Fruit fly (Drosophila melanogaster) whole organism, embryonic: ENCODE measurements around the gene CG11560.

Experiments used
- Asciz ChIP-seq: fragments of 200-800 bp; sonication (Bioruptor generic); optimal IDR thresholded peaks from 2 replicates; lab custom pipeline; 2017; ENCODE audit warnings: missing biosample characterization, mild to moderate bottlenecking, missing genetic modification characterization, missing genetic modification reagents
- Atf-2 ChIP-seq: fragments of 200-800 bp; sonication (Bioruptor generic); optimal IDR thresholded peaks from 2 replicates; lab custom pipeline; 2016; ENCODE audit warnings: missing biosample characterization, missing genetic modification characterization
- CG10565 ChIP-seq: fragments of 200-800 bp; sonication (Bioruptor generic); optimal IDR thresholded peaks from 3 replicates; lab custom pipeline; 2016; ENCODE audit warnings: missing biosample characterization, mild to moderate bottlenecking, missing genetic modification characterization
- CG11456 ChIP-seq: fragments of 200-800 bp; sonication (Bioruptor generic); IDR thresholded peaks from 3 replicates; pipeline ENCODE4 v1.3.6; 2022; ENCODE audit warnings: missing biosample characterization, missing genetic modification characterization
- CG11560 ChIP-seq: fragments of 200-800 bp; sonication (Bioruptor generic); IDR thresholded peaks from 3 replicates; pipeline ENCODE4 v1.3.6; 2022; ENCODE audit warnings: missing biosample characterization, missing genetic modification characterization
- CG12236 ChIP-seq: fragments of 200-800 bp; sonication (Bioruptor generic); optimal IDR thresholded peaks from 2 replicates; lab custom pipeline; 2016; ENCODE audit warnings: missing biosample characterization, missing genetic modification characterization
- CG12299 ChIP-seq: fragments of 200-800 bp; sonication (Bioruptor generic); optimal IDR thresholded peaks from 2 replicates; lab custom pipeline; 2018; ENCODE audit warnings: missing biosample characterization, mild to moderate bottlenecking, missing genetic modification characterization
- CG15011 ChIP-seq: fragments of 200-800 bp; sonication (Bioruptor generic); optimal IDR thresholded peaks from 3 replicates; lab custom pipeline; 2018; ENCODE audit warnings: missing biosample characterization, mild to moderate bottlenecking, missing genetic modification characterization
- CG1602 ChIP-seq: fragments of 200-800 bp; sonication (Bioruptor generic); optimal IDR thresholded peaks from 3 replicates; lab custom pipeline; 2016; ENCODE audit warnings: missing biosample characterization, missing genetic modification characterization
- CG1603 ChIP-seq: fragments of 200-800 bp; sonication (Bioruptor generic); optimal IDR thresholded peaks from 2 replicates; lab custom pipeline; 2019; ENCODE audit warnings: missing biosample characterization, mild to moderate bottlenecking, missing genetic modification characterization, moderate library complexity
- CG16863 ChIP-seq: fragments of 200-800 bp; sonication (Bioruptor generic); optimal IDR thresholded peaks from 3 replicates; lab custom pipeline; 2016; ENCODE audit warnings: missing biosample characterization, missing genetic modification characterization
- CG17359 ChIP-seq: fragments of 200-800 bp; sonication (Bioruptor generic); optimal IDR thresholded peaks from 3 replicates; lab custom pipeline; 2018; ENCODE audit warnings: missing biosample characterization, mild to moderate bottlenecking, missing genetic modification characterization, moderate library complexity
- CG18011 ChIP-seq: fragments of 200-800 bp; sonication (Bioruptor generic); optimal IDR thresholded peaks from 2 replicates; lab custom pipeline; 2017; ENCODE audit warnings: missing biosample characterization, missing genetic modification characterization, mild to moderate bottlenecking, moderate library complexity, missing genotype
- CG2120 ChIP-seq: fragments of 200-800 bp; sonication (Bioruptor generic); optimal IDR thresholded peaks from 3 replicates; lab custom pipeline; 2016; ENCODE audit warnings: missing biosample characterization, missing genetic modification characterization
- CG2678 ChIP-seq: fragments of 200-800 bp; sonication (Bioruptor generic); optimal IDR thresholded peaks from 3 replicates; lab custom pipeline; 2019; ENCODE audit warnings: missing biosample characterization, mild to moderate bottlenecking, missing genetic modification characterization, moderate library complexity
- CG33213 ChIP-seq: fragments of 200-800 bp; sonication (Bioruptor generic); optimal IDR thresholded peaks from 3 replicates; lab custom pipeline; 2016; ENCODE audit warnings: missing biosample characterization, missing genetic modification characterization
- CG33557 ChIP-seq: fragments of 200-800 bp; sonication (Bioruptor generic); optimal IDR thresholded peaks from 2 replicates; lab custom pipeline; 2019; ENCODE audit warnings: missing biosample characterization, mild to moderate bottlenecking, missing genetic modification characterization, moderate library complexity
- CG34422 ChIP-seq: fragments of 200-800 bp; sonication (Bioruptor generic); IDR thresholded peaks from 3 replicates; pipeline ENCODE4 v1.3.6; 2022; ENCODE audit warnings: missing biosample characterization, missing genetic modification characterization
- CG4730 ChIP-seq: fragments of 200-800 bp; sonication (Bioruptor generic); IDR thresholded peaks from 2 replicates; pipeline ENCODE4 v1.3.6; 2022; ENCODE audit warnings: missing biosample characterization, missing genetic modification characterization
- CG5953 ChIP-seq: fragments of 200-800 bp; sonication (Bioruptor generic); IDR thresholded peaks from 2 replicates; pipeline ENCODE4 v1.3.6; 2022; ENCODE audit warnings: missing biosample characterization, missing genetic modification characterization
- CG9215 ChIP-seq: fragments of 200-800 bp; sonication (Bioruptor generic); IDR thresholded peaks from 2 replicates; pipeline ENCODE4 v1.3.6; 2022; ENCODE audit warnings: missing biosample characterization, missing genetic modification characterization
- CG9437 ChIP-seq: fragments of 200-800 bp; sonication (Bioruptor generic); optimal IDR thresholded peaks from 2 replicates; lab custom pipeline; 2018; ENCODE audit warnings: missing biosample characterization, mild to moderate bottlenecking, missing genetic modification characterization
- Doc3 ChIP-seq: fragments of 200-800 bp; sonication (Bioruptor generic); IDR thresholded peaks from 3 replicates; pipeline ENCODE4 v1.3.6; 2022; ENCODE audit warnings: missing biosample characterization, missing genetic modification characterization; ENCODE audit not compliant: partially characterized antibody
- ERR ChIP-seq: fragments of 200-800 bp; sonication (Bioruptor generic); optimal IDR thresholded peaks from 2 replicates; lab custom pipeline; 2016; ENCODE audit warnings: missing biosample characterization, missing genetic modification characterization
- Gug ChIP-seq: fragments of 200-800 bp; sonication (Bioruptor generic); IDR thresholded peaks from 4 replicates; pipeline ENCODE4 v1.3.6; 2022; ENCODE audit warnings: missing biosample characterization, missing genetic modification characterization
- HLH54F ChIP-seq: fragments of 200-800 bp; sonication (Bioruptor generic); optimal IDR thresholded peaks from 3 replicates; lab custom pipeline; 2016; ENCODE audit warnings: missing biosample characterization, missing genetic modification characterization
- Kr ChIP-seq: fragments of 200-800 bp; sonication (Bioruptor generic); optimal IDR thresholded peaks from 2 replicates; lab custom pipeline; 2017; ENCODE audit warnings: missing biosample characterization, mild to moderate bottlenecking, missing genetic modification characterization
- Meics ChIP-seq: fragments of 200-800 bp; sonication (Bioruptor generic); optimal IDR thresholded peaks from 2 replicates; lab custom pipeline; 2017; ENCODE audit warnings: missing biosample characterization, mild to moderate bottlenecking, missing genetic modification characterization
- NC2α ChIP-seq: fragments of 200-800 bp; sonication (Bioruptor generic); optimal IDR thresholded peaks from 2 replicates; lab custom pipeline; 2016; ENCODE audit warnings: missing biosample characterization, missing genetic modification characterization
- NC2β ChIP-seq: fragments of 200-800 bp; sonication (Bioruptor generic); optimal IDR thresholded peaks from 2 replicates; lab custom pipeline; 2016; ENCODE audit warnings: missing biosample characterization, missing genetic modification characterization
- NK7.1 ChIP-seq: fragments of 200-800 bp; sonication (Bioruptor generic); optimal IDR thresholded peaks from 3 replicates; lab custom pipeline; 2016; ENCODE audit warnings: missing biosample characterization, missing genetic modification characterization
- Pdp1 ChIP-seq, 2 experiments: fragments of 200-800 bp; sonication (Bioruptor generic); optimal IDR thresholded peaks; 3 replicates each; lab custom pipeline; 2016; ENCODE audit warnings: missing biosample characterization in 2 of 2, missing genetic modification characterization in 2 of 2, mild to moderate bottlenecking in 1 of 2, moderate library complexity in 1 of 2
- Ravus ChIP-seq: fragments of 200-800 bp; sonication (Bioruptor generic); IDR thresholded peaks from 2 replicates; pipeline ENCODE4 v1.3.6; 2022; ENCODE audit warnings: missing biosample characterization, missing genetic modification characterization
- Ssrp ChIP-seq: fragments of 200-800 bp; sonication (Bioruptor generic); optimal IDR thresholded peaks from 2 replicates; lab custom pipeline; 2018; ENCODE audit warnings: missing biosample characterization, mild to moderate bottlenecking, missing genetic modification characterization, moderate library complexity
- bab2 ChIP-seq: fragments of 200-800 bp; sonication (Bioruptor generic); optimal IDR thresholded peaks from 2 replicates; lab custom pipeline; 2016; ENCODE audit warnings: missing biosample characterization, missing genetic modification characterization
- corto ChIP-seq: fragments of 200-800 bp; sonication (Bioruptor generic); optimal IDR thresholded peaks from 2 replicates; lab custom pipeline; 2016; ENCODE audit warnings: missing biosample characterization, mild to moderate bottlenecking, missing genetic modification characterization, moderate library complexity
- fu2 ChIP-seq: fragments of 200-800 bp; sonication (Bioruptor generic); optimal IDR thresholded peaks from 2 replicates; lab custom pipeline; 2016; ENCODE audit warnings: missing biosample characterization, missing genetic modification characterization
- gcm2 ChIP-seq: fragments of 200-800 bp; sonication (Bioruptor generic); optimal IDR thresholded peaks from 2 replicates; lab custom pipeline; 2016; ENCODE audit warnings: missing biosample characterization, missing genetic modification characterization
- gsb ChIP-seq: fragments of 200-800 bp; sonication (Bioruptor generic); IDR thresholded peaks from 2 replicates; pipeline ENCODE4 v1.3.6; 2022; ENCODE audit warnings: missing biosample characterization, missing genetic modification characterization
- ind ChIP-seq: fragments of 200-800 bp; sonication (Bioruptor generic); optimal IDR thresholded peaks from 3 replicates; lab custom pipeline; 2016; ENCODE audit warnings: missing biosample characterization, missing genetic modification characterization
- maf-S ChIP-seq: fragments of 200-800 bp; sonication (Bioruptor generic); optimal IDR thresholded peaks from 2 replicates; lab custom pipeline; 2016; ENCODE audit warnings: missing biosample characterization, missing genetic modification characterization
- prd ChIP-seq, 3 experiments: fragments of >200 bp in 2 of 3; fragments of 200-800 bp in 1 of 3; sonication (Bioruptor generic) in 1 of 3; optimal IDR thresholded peaks in 2 of 3; IDR thresholded peaks in 1 of 3; 2 replicates in 2 of 3; 3 replicates in 1 of 3; pipeline versions ENCODE4 v1.3.6 to Lab custom; 2017 to 2022; ENCODE audit warnings: missing biosample characterization in 1 of 3, missing genetic modification characterization in 1 of 3
- pum ChIP-seq: fragments of 200-800 bp; sonication (Bioruptor generic); optimal IDR thresholded peaks from 2 replicates; lab custom pipeline; 2016; ENCODE audit warnings: missing biosample characterization, missing genetic modification characterization
- sima ChIP-seq: fragments of 200-800 bp; sonication (Bioruptor generic); optimal IDR thresholded peaks from 2 replicates; lab custom pipeline; 2016; ENCODE audit warnings: missing biosample characterization, missing genetic modification characterization
- slou ChIP-seq: fragments of 200-800 bp; sonication (Bioruptor generic); optimal IDR thresholded peaks from 3 replicates; lab custom pipeline; 2016; ENCODE audit warnings: missing biosample characterization, missing genetic modification characterization
- so ChIP-seq: fragments of 200-800 bp; sonication (Bioruptor generic); IDR thresholded peaks from 3 replicates; pipeline ENCODE4 v1.3.6; 2022; ENCODE audit warnings: missing biosample characterization, missing genetic modification characterization
- trem ChIP-seq: fragments of 200-800 bp; optimal IDR thresholded peaks from 3 replicates; lab custom pipeline; 2019; ENCODE audit warnings: missing biosample characterization, mild to moderate bottlenecking, missing genetic modification characterization, moderate library complexity
- twi ChIP-seq: fragments of 200-800 bp; optimal IDR thresholded peaks from 2 replicates; lab custom pipeline; 2019; ENCODE audit warnings: missing biosample characterization, mild to moderate bottlenecking, missing genetic modification characterization, moderate library complexity
- tx ChIP-seq: fragments of 200-800 bp; sonication (Bioruptor generic); optimal IDR thresholded peaks from 2 replicates; lab custom pipeline; 2016; ENCODE audit warnings: missing biosample characterization, missing genetic modification characterization
- usp ChIP-seq: fragments of >200 bp; optimal IDR thresholded peaks from 2 replicates; lab custom pipeline; 2017; ENCODE audit warnings: missing biosample characterization, missing genetic modification characterization
- wek ChIP-seq: fragments of 200-800 bp; sonication (Bioruptor generic); optimal IDR thresholded peaks from 3 replicates; lab custom pipeline; 2018; ENCODE audit warnings: missing biosample characterization, mild to moderate bottlenecking, missing genetic modification characterization, moderate library complexity

The CG11560 gene

dm6 chr3L:12077348-12077747 lies 42.5 kb upstream of the CG11560 start (continued):
- TF ChIP-seq CG11456 (GFP tag; lab: Robert Waterston, UW) = no peak
- no peak for TF ChIP-seq CG9215 (GFP tag; lab: Robert Waterston, UW)
- TF ChIP-seq usp (GFP tag; lab: Kevin White, UChicago) = no peak
- no peak for TF ChIP-seq gcm2 (GFP tag; lab: Kevin White, UChicago)
- peak; percentile 60; the same call in 1 of the 2 replicates for TF ChIP-seq CG5953 (GFP tag; lab: Robert Waterston, UW)
- peak; percentile 28 for TF ChIP-seq CG2120 (GFP tag; lab: Kevin White, UChicago)
- TF ChIP-seq CG15011 (GFP tag; lab: Kevin White, UChicago) = peak; percentile 32
- TF ChIP-seq Meics = peak; percentile 22
- no peak for TF ChIP-seq Ravus
- TF ChIP-seq Atf-2 = peak; percentile 57
- no peak for TF ChIP-seq NK7.1 (GFP tag; lab: Kevin White, UChicago)
- no peak for TF ChIP-seq twi (tag; lab: Kevin White, UChicago)
- peak; percentile 36 for TF ChIP-seq trem (tag; lab: Kevin White, UChicago)
- peak; percentile 62 for TF ChIP-seq CG1602 (GFP tag; lab: Kevin White, UChicago)
- no peak for TF ChIP-seq sima (GFP tag; lab: Kevin White, UChicago)
- TF ChIP-seq ind (GFP tag; lab: Kevin White, UChicago) = peak; percentile 31
- peak in 1 of 2 experiments; percentile 54 for TF ChIP-seq Pdp1 (GFP tag; optimal IDR thresholded peaks at IDR 0.05; lab: Kevin White, UChicago)
- peak; percentile 55 for TF ChIP-seq bab2
- TF ChIP-seq fu2 (GFP tag; lab: Kevin White, UChicago) = no peak
- peak; percentile 41 for TF ChIP-seq Asciz
- TF ChIP-seq Doc3 = no peak
- TF ChIP-seq NC2α = peak; percentile 4
- TF ChIP-seq CG18011 (GFP tag; lab: Kevin White, UChicago) = no peak
- TF ChIP-seq prd (optimal IDR thresholded peaks at IDR 0.05; lab: Kevin White, UChicago) = no peak
- TF ChIP-seq prd (GFP tag; IDR thresholded peaks at IDR 0.05; lab: Robert Waterston, UW) = peak; percentile 79; the same call in 2 of the 3 replicates
- TF ChIP-seq CG4730 (GFP tag; lab: Robert Waterston, UW) = 0 out of 2 replicates have a peak, but pooled peaks have one; percentile 20
- TF ChIP-seq Gug (GFP tag; lab: Robert Waterston, UW) = 0 out of 4 replicates have a peak, but pooled peaks have one; percentile 12
- TF ChIP-seq CG10565 (GFP tag; lab: Kevin White, UChicago) = no peak
- no peak for TF ChIP-seq ERR (GFP tag; lab: Kevin White, UChicago)
- peak; percentile 69 for TF ChIP-seq CG33557 (GFP tag; lab: Kevin White, UChicago)
- peak; percentile 49 for TF ChIP-seq pum
- TF ChIP-seq CG34422 (GFP tag; lab: Robert Waterston, UW) = peak; percentile 47; the same call in 1 of the 3 replicates
- TF ChIP-seq gsb (GFP tag; lab: Robert Waterston, UW) = no peak
- TF ChIP-seq CG12236 (GFP tag; lab: Kevin White, UChicago) = peak; percentile 9
- TF ChIP-seq tx = no peak
- TF ChIP-seq CG9437 (GFP tag; lab: Kevin White, UChicago) = peak; percentile 34
- TF ChIP-seq CG12299 (tag; lab: Kevin White, UChicago) = no peak
- TF ChIP-seq slou (GFP tag; lab: Kevin White, UChicago) = no peak
- peak; percentile 60 for TF ChIP-seq CG2678 (tag; lab: Kevin White, UChicago)
- peak; percentile 44 for TF ChIP-seq NC2β (GFP tag; lab: Kevin White, UChicago)
- TF ChIP-seq Ssrp (tag; lab: Kevin White, UChicago) = peak; percentile 71
- TF ChIP-seq Kr (GFP tag; lab: Kevin White, UChicago) = peak; percentile 12
- TF ChIP-seq so (GFP tag; lab: Robert Waterston, UW) = peak; percentile 62; the same call in 1 of the 3 replicates
- peak; percentile 39 for TF ChIP-seq CG16863 (GFP tag; lab: Kevin White, UChicago)
- TF ChIP-seq CG1603 (tag; lab: Kevin White, UChicago) = peak; percentile 35
- TF ChIP-seq HLH54F = peak; percentile 10
- no peak for TF ChIP-seq wek (GFP tag; lab: Kevin White, UChicago)
- no peak for TF ChIP-seq corto (GFP tag; lab: Kevin White, UChicago)
- TF ChIP-seq maf-S (GFP tag; lab: Kevin White, UChicago) = no peak
- TF ChIP-seq CG17359 = peak; percentile 67
- no peak for TF ChIP-seq CG33213 (GFP tag; lab: Kevin White, UChicago)
- no peak for TF ChIP-seq CG11560 (tag; lab: Robert Waterston, UW)
